Fruit fly (Drosophila melanogaster) whole organism, embryonic: Measurements from ENCODE around the gene CG13876.

Experiments used
- B-H2 ChIP-seq: fragments of 200-800 bp; sonication (Bioruptor generic); optimal IDR thresholded peaks from 2 replicates; lab custom pipeline; 2018; ENCODE audit warnings: missing biosample characterization, mild to moderate bottlenecking, missing genetic modification characterization
- CG12071 ChIP-seq: fragments of 200-800 bp; sonication (Bioruptor generic); optimal IDR thresholded peaks from 3 replicates; lab custom pipeline; 2018; ENCODE audit warnings: missing biosample characterization, mild to moderate bottlenecking, missing genetic modification characterization
- CG12769 ChIP-seq: fragments of 200-800 bp; sonication (Bioruptor generic); optimal IDR thresholded peaks from 2 replicates; lab custom pipeline; 2019; ENCODE audit warnings: missing biosample characterization, mild to moderate bottlenecking, missing genetic modification characterization, moderate library complexity
- CG14441 ChIP-seq: fragments of 200-800 bp; sonication (Bioruptor generic); IDR thresholded peaks from 2 replicates; pipeline ENCODE4 v1.3.6; 2022; ENCODE audit warnings: missing biosample characterization, missing genetic modification characterization
- CG15479 ChIP-seq: fragments of 200-800 bp; sonication (Bioruptor generic); optimal IDR thresholded peaks from 3 replicates; lab custom pipeline; 2019; ENCODE audit warnings: missing biosample characterization, mild to moderate bottlenecking, missing genetic modification characterization, moderate library complexity
- CG1647 ChIP-seq: fragments of 200-800 bp; sonication (Bioruptor generic); optimal IDR thresholded peaks from 3 replicates; lab custom pipeline; 2016; ENCODE audit warnings: missing biosample characterization, missing genetic modification characterization
- CG17385 ChIP-seq: fragments of 200-800 bp; sonication (Bioruptor generic); optimal IDR thresholded peaks from 3 replicates; lab custom pipeline; 2018; ENCODE audit warnings: missing biosample characterization, mild to moderate bottlenecking, missing genetic modification characterization
- CG17568 ChIP-seq: fragments of 200-800 bp; sonication (Bioruptor generic); optimal IDR thresholded peaks from 2 replicates; lab custom pipeline; 2018; ENCODE audit warnings: missing biosample characterization, mild to moderate bottlenecking, missing genetic modification characterization, moderate library complexity
- CG18599 ChIP-seq: fragments of 200-800 bp; sonication (Bioruptor generic); optimal IDR thresholded peaks from 3 replicates; lab custom pipeline; 2017; ENCODE audit warnings: missing biosample characterization, missing genetic modification characterization, mild to moderate bottlenecking, moderate library complexity, missing genetic modification reagents
- CG18764 ChIP-seq: fragments of 200-800 bp; sonication (Bioruptor generic); optimal IDR thresholded peaks from 3 replicates; lab custom pipeline; 2016; ENCODE audit warnings: missing biosample characterization, missing genetic modification characterization
- CG2199 ChIP-seq: fragments of 200-800 bp; sonication (Bioruptor generic); IDR thresholded peaks from 3 replicates; pipeline ENCODE4 v1.3.6; 2022; ENCODE audit warnings: missing biosample characterization, missing genetic modification characterization
- CG32532 ChIP-seq: fragments of 200-800 bp; sonication (Bioruptor generic); IDR thresholded peaks from 2 replicates; pipeline ENCODE4 v1.3.6; 2022; ENCODE audit warnings: missing biosample characterization, missing genetic modification characterization
- CG7786 ChIP-seq: fragments of 200-800 bp; sonication (Bioruptor generic); optimal IDR thresholded peaks from 2 replicates; lab custom pipeline; 2016; ENCODE audit warnings: missing biosample characterization, missing genetic modification characterization
- CG7987 ChIP-seq: fragments of 200-800 bp; sonication (Bioruptor generic); optimal IDR thresholded peaks from 2 replicates; lab custom pipeline; 2018; ENCODE audit warnings: missing biosample characterization, mild to moderate bottlenecking, missing genetic modification characterization, moderate library complexity
- CG8290 ChIP-seq, 3 experiments: fragments of 200-800 bp; sonication (Bioruptor generic); optimal IDR thresholded peaks; 2 replicates each; lab custom pipeline; 2016 to 2019; ENCODE audit warnings: missing biosample characterization in 3 of 3, missing genetic modification characterization in 3 of 3, mild to moderate bottlenecking in 2 of 3, moderate library complexity in 1 of 3
- Dll ChIP-seq: fragments of 200-800 bp; sonication (Bioruptor generic); IDR thresholded peaks from 4 replicates; pipeline ENCODE4 v1.3.6; 2022; ENCODE audit warnings: missing biosample characterization, missing genetic modification characterization; ENCODE audit not compliant: partially characterized antibody
- Drgx ChIP-seq: fragments of 200-800 bp; sonication (Bioruptor generic); IDR thresholded peaks from 2 replicates; pipeline ENCODE4 v1.3.6; 2022; ENCODE audit warnings: missing biosample characterization, missing genetic modification characterization
- E2f1 ChIP-seq: fragments of 200-800 bp; sonication (Bioruptor generic); IDR thresholded peaks from 2 replicates; pipeline ENCODE4 v1.3.6; 2022; ENCODE audit warnings: missing biosample characterization, missing genetic modification characterization
- Fer1 ChIP-seq: fragments of 200-800 bp; sonication (Bioruptor generic); optimal IDR thresholded peaks from 2 replicates; lab custom pipeline; 2017; ENCODE audit warnings: missing biosample characterization, mild to moderate bottlenecking, missing genetic modification characterization
- Fer3 ChIP-seq: fragments of 200-800 bp; sonication (Bioruptor generic); optimal IDR thresholded peaks from 2 replicates; lab custom pipeline; 2018; ENCODE audit warnings: missing biosample characterization, mild to moderate bottlenecking, missing genetic modification characterization, moderate library complexity
- GATAe ChIP-seq: fragments of 200-800 bp; sonication (Bioruptor generic); conservative IDR thresholded peaks from 2 replicates; pipeline ENCODE4 v1.3.6; 2022; ENCODE audit warnings: missing biosample characterization, missing genetic modification characterization
- HLH54F ChIP-seq: fragments of 200-800 bp; sonication (Bioruptor generic); optimal IDR thresholded peaks from 3 replicates; lab custom pipeline; 2016; ENCODE audit warnings: missing biosample characterization, missing genetic modification characterization
- Hmr ChIP-seq: fragments of 200-800 bp; sonication (Bioruptor generic); optimal IDR thresholded peaks from 3 replicates; lab custom pipeline; 2017; ENCODE audit warnings: mild to moderate bottlenecking, missing biosample characterization, missing genetic modification reagents, missing genetic modification characterization
- Hr78 ChIP-seq, 2 experiments: fragments of 200-800 bp in 1 of 2; fragments of >200 bp in 1 of 2; sonication (Bioruptor generic) in 1 of 2; optimal IDR thresholded peaks; 2 replicates each; lab custom pipeline; 2017 to 2019; ENCODE audit warnings: missing biosample characterization in 2 of 2, missing genetic modification characterization in 2 of 2, mild to moderate bottlenecking in 1 of 2, moderate library complexity in 1 of 2
- MBD-R2 ChIP-seq: fragments of 200-800 bp; sonication (Bioruptor generic); IDR thresholded peaks from 2 replicates; pipeline ENCODE4 v1.3.6; 2022; ENCODE audit warnings: missing biosample characterization, missing genetic modification characterization
- MTF-1 ChIP-seq: fragments of 200-800 bp; sonication (Bioruptor generic); optimal IDR thresholded peaks from 2 replicates; lab custom pipeline; 2018; ENCODE audit warnings: missing biosample characterization, mild to moderate bottlenecking, missing genetic modification characterization, borderline replicate concordance
- Med ChIP-seq: fragments of 200-800 bp; sonication (Bioruptor generic); peaks from one replicate; lab custom pipeline; 2016; ENCODE audit warnings: missing biosample characterization, missing genetic modification characterization, mild to moderate bottlenecking, inconsistent platforms, moderate library complexity
- Meics ChIP-seq: fragments of 200-800 bp; sonication (Bioruptor generic); optimal IDR thresholded peaks from 2 replicates; lab custom pipeline; 2017; ENCODE audit warnings: missing biosample characterization, mild to moderate bottlenecking, missing genetic modification characterization
- Ravus ChIP-seq: fragments of 200-800 bp; sonication (Bioruptor generic); IDR thresholded peaks from 2 replicates; pipeline ENCODE4 v1.3.6; 2022; ENCODE audit warnings: missing biosample characterization, missing genetic modification characterization
- bbx ChIP-seq: fragments of 200-800 bp; sonication (Bioruptor generic); IDR thresholded peaks from 2 replicates; pipeline ENCODE4 v1.3.6; 2022; ENCODE audit warnings: missing biosample characterization, missing genetic modification characterization; ENCODE audit not compliant: partially characterized antibody
- corto ChIP-seq: fragments of 200-800 bp; sonication (Bioruptor generic); optimal IDR thresholded peaks from 2 replicates; lab custom pipeline; 2016; ENCODE audit warnings: missing biosample characterization, mild to moderate bottlenecking, missing genetic modification characterization, moderate library complexity
- crol ChIP-seq: fragments of 200-800 bp; sonication (Bioruptor generic); IDR thresholded peaks from 2 replicates; pipeline ENCODE4 v1.3.6; 2022; ENCODE audit warnings: missing biosample characterization, missing genetic modification characterization
- dmrt99B ChIP-seq: fragments of 200-800 bp; sonication (Bioruptor generic); optimal IDR thresholded peaks from 2 replicates; lab custom pipeline; 2018; ENCODE audit warnings: missing biosample characterization, mild to moderate bottlenecking, missing genetic modification characterization, moderate library complexity
- fd3F ChIP-seq: fragments of 200-800 bp; sonication (Bioruptor generic); optimal IDR thresholded peaks from 2 replicates; lab custom pipeline; 2018; ENCODE audit warnings: missing biosample characterization, mild to moderate bottlenecking, missing genetic modification characterization, moderate library complexity
- grn ChIP-seq: fragments of 200-800 bp; sonication (Bioruptor generic); optimal IDR thresholded peaks from 3 replicates; lab custom pipeline; 2017; ENCODE audit warnings: missing biosample characterization, missing genetic modification characterization
- gro ChIP-seq: fragments of 200-800 bp; sonication (Bioruptor generic); optimal IDR thresholded peaks from 2 replicates; lab custom pipeline; 2016; ENCODE audit warnings: missing biosample characterization, missing genetic modification characterization
- lab ChIP-seq: fragments of 200-800 bp; sonication (Bioruptor generic); optimal IDR thresholded peaks from 3 replicates; lab custom pipeline; 2017; ENCODE audit warnings: missing biosample characterization, missing genetic modification characterization, mild to moderate bottlenecking, moderate library complexity, missing genetic modification reagents
- lbe ChIP-seq: fragments of 200-800 bp; sonication (Bioruptor generic); optimal IDR thresholded peaks from 2 replicates; lab custom pipeline; 2016; ENCODE audit warnings: missing biosample characterization, mild to moderate bottlenecking, missing genetic modification characterization
- mirr ChIP-seq: fragments of 200-800 bp; sonication (Bioruptor generic); optimal IDR thresholded peaks from 3 replicates; lab custom pipeline; 2018; ENCODE audit warnings: missing biosample characterization, mild to moderate bottlenecking, missing genetic modification characterization
- pita ChIP-seq: fragments of 200-800 bp; sonication (Bioruptor generic); optimal IDR thresholded peaks from 2 replicates; lab custom pipeline; 2017; ENCODE audit warnings: missing biosample characterization, mild to moderate bottlenecking, missing genetic modification characterization
- psq ChIP-seq: fragments of 200-800 bp; sonication (Bioruptor generic); optimal IDR thresholded peaks from 2 replicates; lab custom pipeline; 2017; ENCODE audit warnings: missing biosample characterization, missing genetic modification characterization
- sd ChIP-seq: fragments of 200-800 bp; sonication (Bioruptor generic); optimal IDR thresholded peaks from 3 replicates; lab custom pipeline; 2018; ENCODE audit warnings: missing biosample characterization, mild to moderate bottlenecking, missing genetic modification characterization, moderate library complexity
- so ChIP-seq: fragments of 200-800 bp; sonication (Bioruptor generic); IDR thresholded peaks from 3 replicates; pipeline ENCODE4 v1.3.6; 2022; ENCODE audit warnings: missing biosample characterization, missing genetic modification characterization
- sug ChIP-seq: fragments of 200-800 bp; optimal IDR thresholded peaks from 2 replicates; lab custom pipeline; 2019; ENCODE audit warnings: missing biosample characterization, mild to moderate bottlenecking, missing genetic modification characterization, moderate library complexity
- tap ChIP-seq: fragments of 200-800 bp; optimal IDR thresholded peaks from 3 replicates; lab custom pipeline; 2019; ENCODE audit warnings: missing biosample characterization, mild to moderate bottlenecking, missing genetic modification characterization, moderate library complexity
- zen2 ChIP-seq: fragments of 200-800 bp; sonication (Bioruptor generic); IDR thresholded peaks from 3 replicates; pipeline ENCODE4 v1.3.6; 2022; ENCODE audit warnings: missing biosample characterization, missing genetic modification characterization; ENCODE audit not compliant: partially characterized antibody
- zfh1 ChIP-seq: fragments of 200-800 bp; sonication (Bioruptor generic); IDR thresholded peaks from 3 replicates; pipeline ENCODE4 v1.3.6; 2022; ENCODE audit warnings: missing biosample characterization, missing genetic modification characterization
- zfh2 ChIP-seq: fragments of 200-800 bp; sonication (Bioruptor generic); optimal IDR thresholded peaks from 2 replicates; lab custom pipeline; 2016; ENCODE audit warnings: missing biosample characterization, missing genetic modification characterization

The CG13876 gene

DNA sequence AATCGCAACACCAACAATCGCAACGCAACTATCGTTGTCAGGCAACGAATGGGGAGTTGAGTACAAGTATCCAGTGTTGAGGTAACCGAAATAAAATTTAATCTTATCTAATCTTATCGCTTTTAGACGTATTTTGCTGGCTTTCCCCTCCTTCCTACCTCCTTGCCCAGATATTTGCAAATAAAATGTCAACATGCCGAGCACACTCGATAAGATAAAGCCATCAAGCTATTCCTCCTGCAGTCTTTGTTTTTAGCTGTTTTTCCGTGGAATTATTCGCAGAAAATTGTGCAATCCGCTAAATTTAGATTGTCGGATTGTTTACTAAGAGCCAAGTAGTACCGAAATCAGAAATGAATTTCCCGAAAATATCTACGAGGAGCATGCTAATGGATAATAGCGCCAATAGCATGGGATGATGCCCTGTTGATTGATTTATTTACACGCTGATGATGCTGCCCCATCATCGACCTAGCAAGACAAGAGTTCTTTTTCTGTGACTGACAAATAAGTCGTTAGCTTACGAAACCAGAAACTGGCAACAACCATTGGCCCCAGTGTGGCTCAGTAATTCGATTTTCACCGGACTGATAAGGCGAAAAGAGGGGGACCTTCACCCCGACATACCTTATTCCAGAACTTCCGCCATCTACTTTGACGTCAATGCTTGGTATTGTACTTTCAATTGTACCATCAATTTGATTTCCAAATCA lies 49.2 kb upstream of the CG13876 start (continued):
- no peak for TF ChIP-seq MTF-1
- TF ChIP-seq HLH54F (GFP tag; lab: Kevin White, UChicago) = no peak
- TF ChIP-seq tap (tag; lab: Kevin White, UChicago) = no peak
- TF ChIP-seq CG17385 (GFP tag; lab: Kevin White, UChicago) = peak; percentile 8
- TF ChIP-seq Fer3 (tag; lab: Kevin White, UChicago) = peak; percentile 9
- TF ChIP-seq MBD-R2 (GFP tag; lab: Robert Waterston, UW) = no peak
- TF ChIP-seq CG7987 (GFP tag; lab: Kevin White, UChicago) = peak; percentile 28
- peak; percentile 5 for TF ChIP-seq CG12071 (GFP tag; lab: Kevin White, UChicago)
- TF ChIP-seq zfh2 (GFP tag; lab: Kevin White, UChicago) = no peak
- TF ChIP-seq Drgx = no peak
- TF ChIP-seq psq (GFP tag; lab: Kevin White, UChicago) = no peak
- TF ChIP-seq CG1647 = no peak
- TF ChIP-seq zfh1 (GFP tag; lab: Robert Waterston, UW) = 0 out of 3 replicates have a peak, but pooled peaks have one; percentile 6
- peak; percentile 49 for TF ChIP-seq Fer1
- no peak for TF ChIP-seq dmrt99B (tag; lab: Kevin White, UChicago)
- peak; percentile 20 for TF ChIP-seq gro (GFP tag; lab: Kevin White, UChicago)
- TF ChIP-seq CG18599 (GFP tag; lab: Kevin White, UChicago) = peak; percentile 7
- TF ChIP-seq Meics (GFP tag; lab: Kevin White, UChicago) = peak; percentile 63
- no peak for TF ChIP-seq zen2
- TF ChIP-seq lab (GFP tag; lab: Kevin White, UChicago) = peak; percentile 38
- TF ChIP-seq corto (GFP tag; lab: Kevin White, UChicago) = peak; percentile 32
- peak; percentile 40 for TF ChIP-seq CG14441
- no peak for TF ChIP-seq CG18764 (GFP tag; lab: Kevin White, UChicago)
- peak; percentile 12 for TF ChIP-seq CG12769 (tag; lab: Kevin White, UChicago)
- TF ChIP-seq mirr = peak; percentile 86
- peak; percentile 45 for TF ChIP-seq grn
- no peak for TF ChIP-seq bbx (GFP tag; lab: Robert Waterston, UW)
- peak; percentile 75; the same call in 1 of the 2 replicates for TF ChIP-seq crol (GFP tag; lab: Robert Waterston, UW)
- TF ChIP-seq GATAe (GFP tag; lab: Robert Waterston, UW) = peak; percentile 100
- no peak for TF ChIP-seq Dll (GFP tag; lab: Robert Waterston, UW)
- peak; percentile 98 for TF ChIP-seq sd (tag; lab: Kevin White, UChicago)
- 0 out of 3 replicates have a peak, but pooled peaks have one; percentile 16 for TF ChIP-seq so (GFP tag; lab: Robert Waterston, UW)
- TF ChIP-seq Ravus (GFP tag; lab: Robert Waterston, UW) = no peak
- TF ChIP-seq B-H2 (GFP tag; lab: Kevin White, UChicago) = peak; percentile 12
- no peak for TF ChIP-seq CG8290 (GFP tag; optimal IDR thresholded peaks at IDR 0.05; lab: Kevin White, UChicago)
- peak in 1 of 2 experiments; percentile 47 for TF ChIP-seq CG8290 (tag; optimal IDR thresholded peaks at IDR 0.05; lab: Kevin White, UChicago)
- peak; percentile 47 for TF ChIP-seq Hmr (GFP tag; lab: Kevin White, UChicago)
- peak; percentile 14 for TF ChIP-seq lbe (GFP tag; lab: Kevin White, UChicago)
- TF ChIP-seq pita (GFP tag; lab: Kevin White, UChicago) = no peak
- 0 out of 2 replicates have a peak, but pooled peaks have one; percentile 9 for TF ChIP-seq E2f1 (GFP tag; lab: Robert Waterston, UW)
- peak; percentile 62 for TF ChIP-seq Med
- peak; percentile 10 for TF ChIP-seq CG15479
- peak; percentile 49 for TF ChIP-seq sug
- TF ChIP-seq CG2199 (GFP tag; lab: Robert Waterston, UW) = 0 out of 3 replicates have a peak, but pooled peaks have one; percentile 59
- TF ChIP-seq CG17568 (GFP tag; lab: Kevin White, UChicago) = peak; percentile 1
- peak; percentile 12; the same call in 1 of the 2 replicates for TF ChIP-seq CG32532 (GFP tag; lab: Robert Waterston, UW)
- TF ChIP-seq Hr78 (GFP tag; optimal IDR thresholded peaks at IDR 0.05; lab: Kevin White, UChicago) = no peak
- TF ChIP-seq fd3F (GFP tag; lab: Kevin White, UChicago) = no peak
- no peak for TF ChIP-seq CG7786 (GFP tag; lab: Kevin White, UChicago)
- TF ChIP-seq, all 482 proteins: peak for 38
